Fruit fly (Drosophila melanogaster) whole organism: ENCODE measurements around the gene Hml.

Experiments
- CG8478 ChIP-seq: fragments of >200 bp; optimal IDR thresholded peaks from 2 replicates; lab custom pipeline; 2018; ENCODE audit warnings: inconsistent platforms
- Dll ChIP-seq: fragments of >200 bp; optimal IDR thresholded peaks from 2 replicates; lab custom pipeline; 2017
- EcR ChIP-seq, 2 experiments: fragments of >200 bp; optimal IDR thresholded peaks; 2 replicates each; lab custom pipeline; 2017; ENCODE audit warnings: missing biosample characterization in 2 of 2, missing genetic modification characterization in 2 of 2, missing genetic modification reagents in 2 of 2
- pan ChIP-seq: fragments of >200 bp; optimal IDR thresholded peaks from 2 replicates; lab custom pipeline; 2017
- psq ChIP-seq: fragments of >200 bp; optimal IDR thresholded peaks from 2 replicates; lab custom pipeline; 2017
- usp ChIP-seq: fragments of >200 bp; optimal IDR thresholded peaks from 2 replicates; lab custom pipeline; 2017; ENCODE audit warnings: missing biosample characterization, missing genetic modification characterization, mixed read lengths

The Hml gene

DNA sequence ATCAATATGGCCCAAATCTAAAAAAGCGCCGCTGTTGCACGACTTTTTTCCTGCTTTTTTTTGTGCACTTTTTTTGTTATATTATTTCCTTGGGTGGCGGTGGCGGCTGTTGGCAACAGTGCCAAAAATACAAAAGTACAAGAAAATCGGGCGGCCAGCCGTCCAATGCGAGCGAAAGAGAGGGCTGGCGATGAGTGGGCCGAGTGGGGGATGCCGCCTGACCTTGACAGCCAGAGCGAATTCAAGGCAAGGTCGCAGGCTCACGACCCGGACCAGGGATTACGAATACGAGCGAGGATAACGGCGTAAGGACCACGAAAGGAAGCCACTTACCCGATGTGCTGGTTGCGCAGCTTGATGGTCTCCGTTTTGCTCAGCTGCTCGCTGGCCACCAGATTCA lies 20.4 kb downstream of the Hml start:
- TF ChIP-seq Dll: no peak
- TF ChIP-seq psq: no peak
- TF ChIP-seq pan: no peak
- no peak for TF ChIP-seq usp (GFP tag; lab: Kevin White, UChicago)
- TF ChIP-seq EcR (GFP tag; optimal IDR thresholded peaks at IDR 0.05; lab: Kevin White, UChicago): no peak
- TF ChIP-seq CG8478 (lab: Kevin White, UChicago): no peak

DNA sequence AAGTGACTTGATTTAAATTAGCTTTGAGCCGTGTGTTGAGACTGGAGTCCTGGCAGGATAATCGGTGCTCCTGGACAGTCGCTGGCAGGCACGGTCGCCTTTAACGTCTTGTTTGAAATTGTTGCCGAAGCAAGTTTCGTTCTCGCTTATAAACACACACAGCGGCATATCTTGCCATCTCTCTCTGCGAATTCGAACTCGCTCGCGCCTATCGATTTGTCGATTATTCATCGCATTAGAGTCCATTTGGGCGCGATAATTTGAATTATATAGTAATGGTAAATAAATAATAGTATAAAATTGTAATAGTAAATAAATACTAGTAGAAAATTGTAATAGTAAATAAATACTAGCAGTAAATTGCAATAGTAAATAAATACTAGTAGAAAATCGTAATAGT lies 20.9 kb downstream of the Hml start, which contains the start of gene CG8745:
Gene CG8745, minus strand, starts transcription at position 126 of the 400 bp plus-strand sequence.
- TF ChIP-seq psq: no peak
- TF ChIP-seq usp (GFP tag; lab: Kevin White, UChicago): no peak
- TF ChIP-seq pan: no peak
- TF ChIP-seq EcR (GFP tag; optimal IDR thresholded peaks at IDR 0.05; lab: Kevin White, UChicago): no peak
- no peak for TF ChIP-seq Dll
- no peak for TF ChIP-seq CG8478 (lab: Kevin White, UChicago)

DNA sequence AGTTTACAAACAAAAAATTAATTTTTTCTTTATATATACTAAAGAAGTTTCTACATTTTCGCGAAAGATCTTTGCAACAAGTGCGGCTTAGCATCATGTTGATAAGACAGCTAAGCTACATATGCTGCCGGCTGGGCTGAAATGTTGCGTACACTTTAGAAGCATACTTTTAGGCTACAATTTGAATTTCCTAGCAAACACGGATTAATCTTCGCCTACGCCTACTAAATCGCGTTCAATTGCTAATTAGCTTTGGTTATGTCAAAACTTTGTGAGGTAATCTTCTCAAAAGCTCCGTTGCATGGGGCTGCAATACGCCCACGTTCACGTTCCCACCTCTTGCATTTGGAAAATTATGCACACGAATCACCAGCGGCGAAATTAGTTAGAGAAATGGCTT lies 31.1 kb downstream of the Hml start:
- no peak for TF ChIP-seq psq
- TF ChIP-seq EcR (GFP tag; optimal IDR thresholded peaks at IDR 0.05; lab: Kevin White, UChicago): no peak
- TF ChIP-seq CG8478 (lab: Kevin White, UChicago): no peak
- TF ChIP-seq usp (GFP tag; lab: Kevin White, UChicago): no peak
- no peak for TF ChIP-seq Dll
- TF ChIP-seq pan: no peak

DNA sequence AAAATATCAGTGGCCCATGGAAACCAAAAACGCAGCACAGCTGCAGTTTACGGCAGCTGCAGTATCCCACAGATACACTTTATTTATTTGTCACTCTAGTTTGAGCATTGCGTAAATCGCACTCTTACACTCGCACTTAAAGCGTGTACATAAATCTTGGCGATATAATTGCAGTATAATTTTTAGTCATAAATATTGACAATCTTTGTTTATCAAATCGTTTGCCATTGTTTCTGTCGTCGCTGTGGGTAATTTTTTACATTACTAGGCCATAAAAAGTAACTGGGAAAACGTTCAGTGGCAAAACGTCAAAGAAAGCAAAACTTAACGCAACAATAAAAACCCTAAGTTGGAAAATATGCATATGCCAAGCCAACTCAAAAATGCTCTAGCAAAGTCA lies 32.0 kb downstream of the Hml start:
- TF ChIP-seq usp (GFP tag; lab: Kevin White, UChicago) (no peak), pan (no peak), EcR (GFP tag; optimal IDR thresholded peaks at IDR 0.05; lab: Kevin White, UChicago) (no peak), psq (no peak), CG8478 (lab: Kevin White, UChicago) (no peak), Dll (no peak)

DNA sequence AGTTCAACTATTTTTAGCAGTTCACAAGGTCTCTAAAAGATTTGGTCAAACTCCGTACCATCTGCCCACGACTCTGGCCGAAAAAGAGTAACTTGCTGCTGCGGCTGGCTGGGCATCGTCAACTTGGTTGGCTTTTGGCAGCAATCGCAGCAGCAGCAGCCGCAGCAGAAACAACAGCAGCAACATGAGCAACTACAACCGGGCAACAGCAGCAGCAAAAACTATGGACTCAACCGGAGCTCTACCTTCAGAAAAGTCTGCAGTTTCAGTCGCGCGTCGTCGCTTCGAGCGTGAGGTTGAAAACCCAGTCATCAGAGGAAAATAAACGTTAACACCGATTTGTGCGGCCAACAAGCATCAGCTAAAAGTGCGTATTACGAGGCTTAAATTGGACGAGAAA lies 32.9 kb downstream of the Hml start, which contains the start of gene CG13737:
Gene CG13737, plus strand, starts transcription at position 266 of the 400 bp plus-strand sequence.
- TF ChIP-seq usp (GFP tag; lab: Kevin White, UChicago): no peak

DNA sequence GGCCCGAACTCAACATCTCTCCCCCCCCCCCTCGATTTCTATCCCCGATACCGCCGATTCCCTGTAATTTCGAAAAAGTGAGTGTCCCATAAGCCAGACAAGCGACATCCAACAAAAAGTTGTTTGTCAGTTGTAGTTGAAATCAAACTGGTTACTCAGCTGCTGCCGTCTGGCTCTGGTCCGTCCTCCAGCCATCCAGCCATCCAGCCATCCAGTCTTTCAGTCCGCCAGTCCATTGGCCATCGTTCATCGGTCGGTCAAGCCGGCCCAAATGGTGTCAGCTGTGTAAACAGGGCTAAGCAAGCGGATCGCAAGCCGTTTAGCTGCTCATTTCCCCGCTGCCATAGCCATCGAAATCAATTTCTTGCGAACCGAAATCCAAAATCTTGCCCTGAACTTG lies 35.7 kb downstream of the Hml start:
- TF ChIP-seq Dll (no peak), EcR (GFP tag; optimal IDR thresholded peaks at IDR 0.05; lab: Kevin White, UChicago) (no peak), psq (no peak), CG8478 (lab: Kevin White, UChicago) (no peak), pan (no peak), usp (GFP tag; lab: Kevin White, UChicago) (no peak)

DNA sequence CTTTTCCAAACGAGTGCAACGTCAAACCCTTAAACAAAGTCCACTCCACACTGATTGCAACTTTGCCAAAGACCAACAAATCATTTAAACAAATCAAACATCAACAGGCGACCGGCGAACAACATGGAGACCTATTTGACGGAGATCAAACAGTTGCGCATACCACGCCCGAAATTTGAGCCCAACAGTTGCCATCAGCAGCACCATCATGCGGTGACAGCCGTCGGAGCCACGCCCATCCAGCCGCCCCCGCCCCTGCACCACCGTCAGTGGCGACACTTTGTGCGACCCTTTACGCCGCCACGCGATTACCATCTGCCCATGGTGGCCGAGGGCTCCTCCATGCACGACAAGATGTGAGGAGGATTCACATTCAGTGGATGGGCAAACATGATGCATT lies 36.7 kb downstream of the Hml start:
- no peak for TF ChIP-seq EcR (GFP tag; optimal IDR thresholded peaks at IDR 0.05; lab: Kevin White, UChicago)
- TF ChIP-seq psq: no peak
- TF ChIP-seq pan: no peak
- no peak for TF ChIP-seq Dll
- no peak for TF ChIP-seq usp (GFP tag; lab: Kevin White, UChicago)
- TF ChIP-seq CG8478 (lab: Kevin White, UChicago): no peak

DNA sequence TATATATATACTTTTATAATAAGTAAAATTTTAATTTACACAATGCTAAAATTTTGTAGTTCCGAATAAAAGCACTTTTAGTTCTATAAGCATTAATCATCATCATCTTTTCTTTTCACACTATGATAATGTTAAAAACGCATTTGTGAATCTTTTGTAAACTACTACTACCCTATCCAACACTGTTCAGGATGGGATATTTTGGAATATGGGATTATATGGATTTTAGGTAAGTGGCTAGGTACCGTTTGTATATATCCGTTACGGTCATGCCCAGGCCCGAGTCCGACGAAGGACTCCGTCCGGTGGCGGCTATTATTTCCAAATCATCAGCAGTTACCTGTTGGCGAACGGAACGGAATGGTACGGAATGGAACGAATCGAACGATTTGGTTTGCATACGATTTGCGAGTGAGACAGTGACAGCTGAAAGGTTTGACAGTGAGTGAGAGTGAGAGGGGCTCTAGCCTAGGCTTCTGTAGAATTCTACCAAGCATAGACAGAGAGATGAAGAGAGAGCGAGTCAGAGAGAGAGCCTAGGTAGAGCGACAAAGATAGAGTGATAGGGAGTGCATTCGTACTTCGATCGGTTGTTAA lies 38.7 kb downstream of the Hml start:
- TF ChIP-seq pan (no peak), usp (GFP tag; lab: Kevin White, UChicago) (no peak), CG8478 (lab: Kevin White, UChicago) (no peak), Dll (no peak), psq (no peak), EcR (GFP tag; optimal IDR thresholded peaks at IDR 0.05; lab: Kevin White, UChicago) (no peak)

DNA sequence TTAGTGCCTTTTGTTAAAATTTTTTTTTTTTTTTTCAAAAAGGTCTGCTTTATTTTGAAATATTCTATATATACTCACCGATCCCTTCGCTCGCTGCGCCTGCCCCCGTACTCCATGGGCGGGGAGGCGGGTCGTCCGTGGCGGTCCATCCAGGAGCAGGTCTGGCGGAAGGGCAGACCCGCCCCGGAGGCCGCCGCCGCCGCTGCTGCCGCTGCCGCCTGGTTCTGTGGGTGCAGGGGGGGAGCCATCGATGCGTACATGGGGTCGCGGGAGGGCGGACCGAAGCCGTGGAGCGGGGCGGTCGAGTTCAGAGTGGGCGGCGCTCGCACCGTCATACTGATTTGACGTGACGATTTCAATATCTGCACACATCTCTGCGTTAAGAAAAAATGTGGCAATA lies 41.2 kb downstream of the Hml start:
- TF ChIP-seq psq: no peak
- TF ChIP-seq CG8478 (lab: Kevin White, UChicago): no peak
- TF ChIP-seq pan: no peak
- no peak for TF ChIP-seq Dll
- no peak for TF ChIP-seq EcR (GFP tag; optimal IDR thresholded peaks at IDR 0.05; lab: Kevin White, UChicago)
- no peak for TF ChIP-seq usp (GFP tag; lab: Kevin White, UChicago)

DNA sequence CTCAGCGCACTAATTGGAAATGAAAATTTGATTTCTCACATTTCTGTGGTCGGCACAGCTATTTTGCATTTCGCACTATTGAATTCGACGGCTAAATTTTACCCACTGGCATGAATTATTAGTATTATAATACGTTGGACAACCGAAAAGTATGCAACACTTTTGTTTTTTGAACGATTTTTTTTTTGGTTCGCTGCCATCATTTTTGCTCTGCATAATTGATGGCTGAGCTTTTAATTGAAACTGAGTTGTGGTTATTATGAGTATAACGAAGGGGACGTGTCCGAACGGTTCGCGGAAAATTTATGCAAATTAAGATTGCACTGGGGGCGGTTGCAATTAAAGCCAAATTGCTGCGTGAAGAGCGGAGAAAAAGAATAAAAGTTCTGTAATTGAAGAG lies 54.8 kb downstream of the Hml start:
- TF ChIP-seq EcR (GFP tag; optimal IDR thresholded peaks at IDR 0.05; lab: Kevin White, UChicago) (no peak), Dll (no peak), psq (no peak), CG8478 (lab: Kevin White, UChicago) (no peak)

DNA sequence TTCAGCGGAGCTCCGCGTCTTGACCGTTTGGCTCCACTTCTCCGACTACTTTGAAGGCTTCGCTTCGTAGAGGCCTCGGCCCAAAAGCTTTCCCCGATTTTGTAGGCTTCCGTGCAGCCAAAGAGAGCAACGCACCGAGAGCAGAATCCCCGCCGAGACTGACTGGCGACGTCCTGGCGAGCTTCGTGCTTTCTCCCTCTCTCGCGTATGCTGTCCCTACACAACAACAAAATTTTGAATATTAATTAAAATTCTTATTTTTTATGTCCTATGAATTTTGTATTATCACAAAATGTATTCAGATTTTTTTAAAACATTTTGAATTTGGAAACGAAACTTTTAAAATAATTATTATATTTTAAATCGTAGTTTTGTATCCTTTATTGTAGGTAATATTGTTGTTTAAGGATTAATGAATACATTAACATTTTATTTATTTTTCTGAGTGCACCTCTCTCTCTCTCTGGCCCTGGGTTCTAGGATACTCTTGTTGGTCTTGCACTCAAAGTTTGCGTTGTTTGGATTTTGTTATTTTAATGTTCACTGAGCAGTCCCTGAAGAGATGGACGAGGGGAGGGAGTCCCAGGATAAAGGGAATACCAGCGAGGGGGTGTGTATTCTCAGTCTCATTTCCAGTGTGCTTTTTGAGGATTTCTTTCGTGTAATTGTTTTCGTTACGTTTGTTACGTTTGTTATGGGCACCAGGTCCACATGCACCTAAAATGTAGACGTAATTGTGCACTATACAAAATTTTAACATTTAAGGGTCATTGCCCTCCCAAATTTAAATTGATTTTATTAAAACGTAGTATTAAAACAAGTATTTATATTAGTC lies 57.5 kb downstream of the Hml start, which contains the start of gene dysc:
Gene dysc, minus strand, starts transcription at position 51 of the 835 bp plus-strand sequence.
- no peak for TF ChIP-seq pan
- TF ChIP-seq EcR (GFP tag; optimal IDR thresholded peaks at IDR 0.05; lab: Kevin White, UChicago): no peak
- TF ChIP-seq Dll: no peak

DNA sequence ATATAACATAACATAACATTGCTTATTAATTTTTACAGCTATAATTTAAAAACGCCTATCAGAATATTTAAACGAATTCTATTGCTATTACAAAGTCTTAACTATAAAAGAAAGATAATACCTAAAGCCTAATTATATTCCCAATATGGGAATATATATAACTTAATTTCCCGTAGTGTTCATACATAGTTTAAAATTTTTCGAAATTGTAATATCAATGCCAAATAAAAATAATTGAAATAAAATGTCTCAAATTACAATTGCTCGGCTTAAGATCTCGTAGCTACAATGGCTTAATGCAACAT lies 58.1 kb downstream of the Hml start:
- TF ChIP-seq usp (GFP tag; lab: Kevin White, UChicago): no peak
- TF ChIP-seq psq: no peak
- no peak for TF ChIP-seq Dll
- TF ChIP-seq pan: no peak
- no peak for TF ChIP-seq CG8478 (lab: Kevin White, UChicago)
- TF ChIP-seq EcR (GFP tag; optimal IDR thresholded peaks at IDR 0.05; lab: Kevin White, UChicago): no peak

DNA sequence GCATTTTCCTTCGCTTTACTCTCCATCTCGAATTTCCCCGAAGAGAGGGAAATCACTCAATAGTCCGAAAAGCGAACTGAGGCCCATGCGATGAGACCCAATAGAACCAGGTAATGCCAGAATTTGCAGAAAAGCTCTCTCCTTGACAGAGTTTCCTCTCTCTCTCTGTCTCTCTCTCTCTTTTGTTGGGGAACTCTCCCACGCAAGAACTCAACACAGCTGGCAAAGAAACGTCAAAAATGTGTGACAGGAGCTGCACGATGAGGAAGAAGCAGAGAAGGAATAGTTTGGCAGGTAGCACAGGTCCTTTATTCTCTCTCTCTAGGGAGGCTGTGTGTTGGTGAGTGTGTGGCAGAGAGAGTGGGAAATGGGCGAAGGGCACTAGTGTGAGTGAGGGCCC lies 58.6 kb downstream of the Hml start:
- TF ChIP-seq psq (no peak), usp (GFP tag; lab: Kevin White, UChicago) (no peak), CG8478 (lab: Kevin White, UChicago) (no peak), Dll (no peak), pan (no peak)
